Fruit fly (Drosophila melanogaster) whole organism, embryonic: ENCODE results near the gene Nep7.
A peak's percentile ranks its signal among the peaks of the same experiment; 100 is the strongest.

Source experiments
- Abd-B ChIP-seq: fragments of 200-800 bp; sonication (Bioruptor generic); optimal IDR thresholded peaks from 2 replicates; lab custom pipeline; 2018; ENCODE audit warnings: missing biosample characterization, mild to moderate bottlenecking, missing genetic modification characterization, moderate library complexity
- Ada2b ChIP-seq: fragments of 200-800 bp; sonication (Bioruptor generic); IDR thresholded peaks from 2 replicates; pipeline ENCODE4 v1.3.6; 2022; ENCODE audit warnings: missing biosample characterization, missing genetic modification characterization
- Antp ChIP-seq: fragments of 200-800 bp; sonication (Bioruptor generic); optimal IDR thresholded peaks from 3 replicates; lab custom pipeline; 2016; ENCODE audit warnings: missing biosample characterization, missing genetic modification characterization
- CG10321 ChIP-seq: fragments of 200-800 bp; sonication (Bioruptor generic); IDR thresholded peaks from 2 replicates; pipeline ENCODE4 v1.3.6; 2022; ENCODE audit warnings: missing biosample characterization, missing genetic modification characterization
- CG11085 ChIP-seq: fragments of 200-800 bp; sonication (Bioruptor generic); IDR thresholded peaks from 2 replicates; pipeline ENCODE4 v1.3.6; 2022; ENCODE audit warnings: missing biosample characterization, missing genetic modification characterization
- CG11093 ChIP-seq: fragments of 200-800 bp; sonication (Bioruptor generic); IDR thresholded peaks from 3 replicates; pipeline ENCODE4 v1.3.6; 2022; ENCODE audit warnings: missing biosample characterization, missing genetic modification characterization
- CG11723 ChIP-seq: fragments of 200-800 bp; sonication (Bioruptor generic); optimal IDR thresholded peaks from 2 replicates; lab custom pipeline; 2017; ENCODE audit warnings: missing biosample characterization, mild to moderate bottlenecking, missing genetic modification characterization
- CG14441 ChIP-seq: fragments of 200-800 bp; sonication (Bioruptor generic); IDR thresholded peaks from 2 replicates; pipeline ENCODE4 v1.3.6; 2022; ENCODE audit warnings: missing biosample characterization, missing genetic modification characterization
- CG14710 ChIP-seq: fragments of 200-800 bp; sonication (Bioruptor generic); optimal IDR thresholded peaks from 3 replicates; lab custom pipeline; 2019; ENCODE audit warnings: missing biosample characterization, mild to moderate bottlenecking, missing genetic modification characterization, moderate library complexity
- CG14965 ChIP-seq: fragments of 200-800 bp; sonication (Bioruptor generic); optimal IDR thresholded peaks from 2 replicates; lab custom pipeline; 2016; ENCODE audit warnings: missing biosample characterization, missing genetic modification characterization, borderline replicate concordance
- CG15011 ChIP-seq: fragments of 200-800 bp; sonication (Bioruptor generic); optimal IDR thresholded peaks from 3 replicates; lab custom pipeline; 2018; ENCODE audit warnings: missing biosample characterization, mild to moderate bottlenecking, missing genetic modification characterization
- CG15073 ChIP-seq: fragments of 200-800 bp; sonication (Bioruptor generic); optimal IDR thresholded peaks from 2 replicates; lab custom pipeline; 2016; ENCODE audit warnings: missing biosample characterization, missing genetic modification characterization
- CG16813 ChIP-seq: fragments of 200-800 bp; sonication (Bioruptor generic); IDR thresholded peaks from 3 replicates; pipeline ENCODE4 v1.3.6; 2022; ENCODE audit warnings: missing biosample characterization, missing genetic modification characterization; ENCODE audit not compliant: partially characterized antibody
- CG18011 ChIP-seq: fragments of 200-800 bp; sonication (Bioruptor generic); optimal IDR thresholded peaks from 2 replicates; lab custom pipeline; 2017; ENCODE audit warnings: missing biosample characterization, missing genetic modification characterization, mild to moderate bottlenecking, moderate library complexity, missing genotype
- CG18599 ChIP-seq: fragments of 200-800 bp; sonication (Bioruptor generic); optimal IDR thresholded peaks from 3 replicates; lab custom pipeline; 2017; ENCODE audit warnings: missing biosample characterization, missing genetic modification characterization, mild to moderate bottlenecking, moderate library complexity, missing genetic modification reagents
- CG32772 ChIP-seq: fragments of 200-800 bp; sonication (Bioruptor generic); IDR thresholded peaks from 2 replicates; pipeline ENCODE4 v1.3.6; 2022; ENCODE audit warnings: missing biosample characterization, missing genetic modification characterization
- CG34422 ChIP-seq: fragments of 200-800 bp; sonication (Bioruptor generic); IDR thresholded peaks from 3 replicates; pipeline ENCODE4 v1.3.6; 2022; ENCODE audit warnings: missing biosample characterization, missing genetic modification characterization
- CG3995 ChIP-seq: fragments of 200-800 bp; sonication (Bioruptor generic); optimal IDR thresholded peaks from 3 replicates; lab custom pipeline; 2016; ENCODE audit warnings: missing biosample characterization, missing genetic modification characterization
- CG4820 ChIP-seq: fragments of 200-800 bp; sonication (Bioruptor generic); optimal IDR thresholded peaks from 3 replicates; lab custom pipeline; 2016; ENCODE audit warnings: missing biosample characterization, missing genetic modification characterization
- CG6683 ChIP-seq: fragments of 200-800 bp; sonication (Bioruptor generic); optimal IDR thresholded peaks from 2 replicates; lab custom pipeline; 2017; ENCODE audit warnings: missing biosample characterization, mild to moderate bottlenecking, missing genetic modification characterization, missing genetic modification reagents
- CG7357 ChIP-seq: fragments of 200-800 bp; sonication (Bioruptor generic); IDR thresholded peaks from 3 replicates; pipeline ENCODE4 v1.3.6; 2022; ENCODE audit warnings: missing biosample characterization, missing genetic modification characterization
- CG9609 ChIP-seq: fragments of 200-800 bp; sonication (Bioruptor generic); optimal IDR thresholded peaks from 3 replicates; lab custom pipeline; 2016; ENCODE audit warnings: missing biosample characterization, missing genetic modification characterization
- CG9817 ChIP-seq: fragments of 200-800 bp; sonication (Bioruptor generic); optimal IDR thresholded peaks from 2 replicates; lab custom pipeline; 2018; ENCODE audit warnings: missing biosample characterization, mild to moderate bottlenecking, missing genetic modification characterization, moderate library complexity
- Doc2 ChIP-seq: fragments of 200-800 bp; sonication (Bioruptor generic); IDR thresholded peaks from 2 replicates; pipeline ENCODE4 v1.3.6; 2022; ENCODE audit warnings: missing biosample characterization, missing genetic modification characterization
- GATAe ChIP-seq: fragments of 200-800 bp; sonication (Bioruptor generic); conservative IDR thresholded peaks from 2 replicates; pipeline ENCODE4 v1.3.6; 2022; ENCODE audit warnings: missing biosample characterization, missing genetic modification characterization
- Gug ChIP-seq: fragments of 200-800 bp; sonication (Bioruptor generic); IDR thresholded peaks from 4 replicates; pipeline ENCODE4 v1.3.6; 2022; ENCODE audit warnings: missing biosample characterization, missing genetic modification characterization
- HLHmδ ChIP-seq: fragments of 200-800 bp; sonication (Bioruptor generic); optimal IDR thresholded peaks from 2 replicates; lab custom pipeline; 2018; ENCODE audit warnings: missing biosample characterization, mild to moderate bottlenecking, missing genetic modification characterization, moderate library complexity
- Hand ChIP-seq: fragments of 200-800 bp; sonication (Bioruptor generic); optimal IDR thresholded peaks from 2 replicates; lab custom pipeline; 2017; ENCODE audit warnings: mild to moderate bottlenecking, missing biosample characterization, missing genetic modification reagents, missing genetic modification characterization
- Kr ChIP-seq: fragments of 200-800 bp; sonication (Bioruptor generic); optimal IDR thresholded peaks from 2 replicates; lab custom pipeline; 2017; ENCODE audit warnings: missing biosample characterization, mild to moderate bottlenecking, missing genetic modification characterization
- NFAT ChIP-seq: fragments of 200-800 bp; sonication (Bioruptor generic); IDR thresholded peaks from 2 replicates; pipeline ENCODE4 v1.3.6; 2022; ENCODE audit warnings: missing biosample characterization, missing genetic modification characterization
- Ssrp ChIP-seq: fragments of 200-800 bp; sonication (Bioruptor generic); optimal IDR thresholded peaks from 2 replicates; lab custom pipeline; 2018; ENCODE audit warnings: missing biosample characterization, mild to moderate bottlenecking, missing genetic modification characterization, moderate library complexity
- aop ChIP-seq: fragments of 200-800 bp; sonication (Bioruptor generic); IDR thresholded peaks from 2 replicates; pipeline ENCODE4 v1.3.6; 2022; ENCODE audit warnings: missing biosample characterization, missing genetic modification characterization
- az2 ChIP-seq: fragments of 200-800 bp; sonication (Bioruptor generic); optimal IDR thresholded peaks from 3 replicates; lab custom pipeline; 2016; ENCODE audit warnings: missing biosample characterization, missing genetic modification characterization
- bab2 ChIP-seq: fragments of 200-800 bp; sonication (Bioruptor generic); optimal IDR thresholded peaks from 2 replicates; lab custom pipeline; 2016; ENCODE audit warnings: missing biosample characterization, missing genetic modification characterization
- crp ChIP-seq, 2 experiments: fragments of 200-800 bp; sonication (Bioruptor generic); optimal IDR thresholded peaks; 2 replicates in 1 of 2; 3 replicates in 1 of 2; lab custom pipeline; 2017; ENCODE audit warnings: missing biosample characterization in 2 of 2, missing genetic modification characterization in 2 of 2, mild to moderate bottlenecking in 1 of 2, moderate library complexity in 1 of 2
- grau ChIP-seq: fragments of 200-800 bp; optimal IDR thresholded peaks from 3 replicates; lab custom pipeline; 2019; ENCODE audit warnings: missing biosample characterization, mild to moderate bottlenecking, missing genetic modification characterization, moderate library complexity
- her ChIP-seq: fragments of 200-800 bp; sonication (Bioruptor generic); optimal IDR thresholded peaks from 2 replicates; lab custom pipeline; 2016; ENCODE audit warnings: missing biosample characterization, missing genetic modification characterization
- ind ChIP-seq: fragments of 200-800 bp; sonication (Bioruptor generic); optimal IDR thresholded peaks from 3 replicates; lab custom pipeline; 2016; ENCODE audit warnings: missing biosample characterization, missing genetic modification characterization
- jumu ChIP-seq: fragments of 200-800 bp; sonication (Bioruptor generic); optimal IDR thresholded peaks from 3 replicates; lab custom pipeline; 2016; ENCODE audit warnings: missing biosample characterization, missing genetic modification characterization
- lbe ChIP-seq: fragments of 200-800 bp; sonication (Bioruptor generic); optimal IDR thresholded peaks from 2 replicates; lab custom pipeline; 2016; ENCODE audit warnings: missing biosample characterization, mild to moderate bottlenecking, missing genetic modification characterization
- lilli ChIP-seq: fragments of 200-800 bp; sonication (Bioruptor generic); optimal IDR thresholded peaks from 3 replicates; lab custom pipeline; 2016; ENCODE audit warnings: missing biosample characterization, missing genetic modification characterization
- maf-S ChIP-seq: fragments of 200-800 bp; sonication (Bioruptor generic); optimal IDR thresholded peaks from 2 replicates; lab custom pipeline; 2016; ENCODE audit warnings: missing biosample characterization, missing genetic modification characterization
- mam ChIP-seq: fragments of 200-800 bp; sonication (Bioruptor generic); optimal IDR thresholded peaks from 3 replicates; lab custom pipeline; 2016; ENCODE audit warnings: missing biosample characterization, missing genetic modification characterization
- pb ChIP-seq: fragments of 200-800 bp; sonication (Bioruptor generic); optimal IDR thresholded peaks from 3 replicates; lab custom pipeline; 2016; ENCODE audit warnings: missing biosample characterization, missing genetic modification characterization
- pita ChIP-seq: fragments of 200-800 bp; sonication (Bioruptor generic); optimal IDR thresholded peaks from 2 replicates; lab custom pipeline; 2017; ENCODE audit warnings: missing biosample characterization, mild to moderate bottlenecking, missing genetic modification characterization
- scrt ChIP-seq: fragments of 200-800 bp; sonication (Bioruptor generic); optimal IDR thresholded peaks from 2 replicates; lab custom pipeline; 2018; ENCODE audit warnings: missing biosample characterization, mild to moderate bottlenecking, missing genetic modification characterization, moderate library complexity
- sens ChIP-seq: fragments of 200-800 bp; sonication (Bioruptor generic); peaks from one replicate; lab custom pipeline; 2016; ENCODE audit warnings: missing biosample characterization, missing genetic modification characterization
- sisA ChIP-seq: fragments of 200-800 bp; sonication (Bioruptor generic); IDR thresholded peaks from 2 replicates; pipeline ENCODE4 v1.3.6; 2022; ENCODE audit warnings: missing biosample characterization, missing genetic modification characterization
- unpg ChIP-seq: fragments of 200-800 bp; sonication (Bioruptor generic); optimal IDR thresholded peaks from 3 replicates; lab custom pipeline; 2018; ENCODE audit warnings: missing biosample characterization, mild to moderate bottlenecking, missing genetic modification characterization, moderate library complexity
- usp ChIP-seq: fragments of >200 bp; optimal IDR thresholded peaks from 2 replicates; lab custom pipeline; 2017; ENCODE audit warnings: missing biosample characterization, missing genetic modification characterization
- zen2 ChIP-seq: fragments of 200-800 bp; sonication (Bioruptor generic); IDR thresholded peaks from 3 replicates; pipeline ENCODE4 v1.3.6; 2022; ENCODE audit warnings: missing biosample characterization, missing genetic modification characterization; ENCODE audit not compliant: partially characterized antibody

Nep7 gene

DNA sequence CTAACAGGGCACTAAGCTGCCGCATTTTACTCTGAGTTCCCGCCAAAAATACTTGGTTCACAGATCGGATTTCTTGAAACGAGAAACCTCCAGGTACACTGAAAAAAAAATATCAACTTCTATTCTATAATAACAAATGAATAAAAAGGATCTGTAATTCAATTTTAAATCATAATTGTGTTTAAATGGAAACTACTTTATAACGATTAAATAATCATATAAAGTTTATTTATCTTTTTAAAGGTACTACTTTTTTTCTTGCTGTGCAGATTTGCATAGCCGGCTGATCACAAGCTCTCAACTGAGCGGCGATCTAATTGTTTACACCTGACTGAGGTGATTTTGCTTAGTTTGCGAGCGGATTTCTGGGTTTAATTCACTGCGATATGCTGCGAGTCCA is 32.6 kb downstream of the Nep7 start (continued):
- TF ChIP-seq CG15011 (peak; percentile 36), CG3995 (peak; percentile 17), Kr (GFP tag; lab: Kevin White, UChicago) (no peak), jumu (no peak), CG18011 (peak; percentile 57), CG14965 (GFP tag; lab: Kevin White, UChicago) (no peak), Gug (GFP tag; lab: Robert Waterston, UW) (no peak), Antp (GFP tag; lab: Kevin White, UChicago) (no peak), Ada2b (GFP tag; lab: Robert Waterston, UW) (peak; percentile 63), CG15073 (GFP tag; lab: Kevin White, UChicago) (no peak), Hand (peak; percentile 34), CG16813 (GFP tag; lab: Robert Waterston, UW) (no peak), CG4820 (GFP tag; lab: Kevin White, UChicago) (peak; percentile 46), Ssrp (tag; lab: Kevin White, UChicago) (peak; percentile 70), Abd-B (GFP tag; lab: Kevin White, UChicago) (peak; percentile 49), usp (GFP tag; lab: Kevin White, UChicago) (no peak), CG9609 (no peak), crp (GFP tag; optimal IDR thresholded peaks at IDR 0.05; lab: Kevin White, UChicago) (peak in 1 of 2 experiments; percentile 1), sisA (no peak), CG11093 (GFP tag; lab: Robert Waterston, UW) (no peak), lbe (GFP tag; lab: Kevin White, UChicago) (no peak), pita (GFP tag; lab: Kevin White, UChicago) (no peak), CG6683 (GFP tag; lab: Kevin White, UChicago) (peak; percentile 52), grau (tag; lab: Kevin White, UChicago) (peak; percentile 80), CG11085 (GFP tag; lab: Robert Waterston, UW) (0 out of 2 replicates have a peak, but pooled peaks have one; percentile 50), NFAT (peak; percentile 30; the same call in 1 of the 2 replicates), CG7357 (GFP tag; lab: Robert Waterston, UW) (peak; percentile 39; the same call in 1 of the 3 replicates), GATAe (GFP tag; lab: Robert Waterston, UW) (no peak; the same call in 1 of the 2 replicates), CG14710 (peak; percentile 35), CG10321 (GFP tag; lab: Robert Waterston, UW) (no peak), sens (peak; percentile 50), CG34422 (GFP tag; lab: Robert Waterston, UW) (peak; percentile 60; the same call in 2 of the 3 replicates), lilli (GFP tag; lab: Kevin White, UChicago) (peak; percentile 62), CG14441 (GFP tag; lab: Robert Waterston, UW) (peak; percentile 36; the same call in 1 of the 2 replicates), CG11723 (GFP tag; lab: Kevin White, UChicago) (no peak), pb (GFP tag; lab: Kevin White, UChicago) (no peak), ind (peak; percentile 65), zen2 (no peak), mam (GFP tag; lab: Kevin White, UChicago) (no peak), Doc2 (no peak), CG32772 (GFP tag; lab: Robert Waterston, UW) (peak; percentile 77), maf-S (GFP tag; lab: Kevin White, UChicago) (no peak), HLHmδ (no peak), her (GFP tag; lab: Kevin White, UChicago) (no peak), bab2 (peak; percentile 19), scrt (GFP tag; lab: Kevin White, UChicago) (peak; percentile 36), CG18599 (GFP tag; lab: Kevin White, UChicago) (peak; percentile 44), az2 (GFP tag; lab: Kevin White, UChicago) (peak; percentile 57), aop (GFP tag; lab: Robert Waterston, UW) (no peak), CG9817 (tag; lab: Kevin White, UChicago) (peak; percentile 70), unpg (peak; percentile 83)
